Worm (Caenorhabditis elegans) whole organism, L1 larva: ENCODE results near the gene tomm-70.
A peak's percentile ranks its signal among the peaks of the same experiment; 100 is the strongest.

ENCODE experiments used
- C04F5.9 ChIP-seq: sonication (generic microtip); optimal IDR thresholded peaks from 2 replicates; lab custom pipeline; 2016; ENCODE audit warnings: missing genetic modification characterization, missing compliant biosample characterization
- C16A3.4 ChIP-seq: fragments of 150-350 bp; optimal IDR thresholded peaks from 2 replicates; lab custom pipeline; 2014; ENCODE audit warnings: missing biosample characterization, missing genetic modification characterization
- C34B4.2 ChIP-seq: sonication (generic microtip); optimal IDR thresholded peaks from 2 replicates; lab custom pipeline; 2017; ENCODE audit warnings: mild to moderate bottlenecking, missing genetic modification characterization, missing compliant biosample characterization
- Y116A8C.19 ChIP-seq: sonication (generic microtip); optimal IDR thresholded peaks from 2 replicates; lab custom pipeline; 2016; ENCODE audit warnings: missing compliant biosample characterization, missing genetic modification characterization, borderline replicate concordance
- aha-1 ChIP-seq: fragments of 150-350 bp; optimal IDR thresholded peaks from 2 replicates; lab custom pipeline; 2014; ENCODE audit warnings: missing biosample characterization, missing genetic modification characterization
- alr-1 ChIP-seq: fragments of 200-800 bp; sonication (Bioruptor generic); optimal IDR thresholded peaks from 2 replicates; lab custom pipeline; 2018; ENCODE audit warnings: borderline replicate concordance, mild to moderate bottlenecking, missing genetic modification characterization, missing compliant biosample characterization
- aly-2 ChIP-seq: fragments of 150-350 bp; optimal IDR thresholded peaks from 2 replicates; lab custom pipeline; 2014; ENCODE audit warnings: missing biosample characterization, missing genetic modification characterization
- ama-1 ChIP-seq: fragments of 150-350 bp; optimal IDR thresholded peaks from 2 replicates; lab custom pipeline; 2014
- ceh-63 ChIP-seq: fragments of 200-800 bp; sonication (Bioruptor generic); optimal IDR thresholded peaks from 2 replicates; lab custom pipeline; 2018; ENCODE audit warnings: mild to moderate bottlenecking, missing genetic modification characterization, missing compliant biosample characterization
- ceh-8 ChIP-seq: fragments of 200-800 bp; sonication (Bioruptor generic); optimal IDR thresholded peaks from 2 replicates; lab custom pipeline; 2018; ENCODE audit warnings: mild to moderate bottlenecking, missing genetic modification characterization, moderate library complexity, missing compliant biosample characterization
- ceh-88 ChIP-seq: fragments of 200-800 bp; sonication (Bioruptor generic); IDR thresholded peaks from 2 replicates; pipeline ENCODE4 v1.3.6; 2022; ENCODE audit warnings: missing genetic modification characterization, missing compliant biosample characterization
- ceh-90 ChIP-seq: sonication (generic microtip); optimal IDR thresholded peaks from 2 replicates; lab custom pipeline; 2016; ENCODE audit warnings: missing genetic modification characterization, missing compliant biosample characterization
- ces-1 ChIP-seq: fragments of 150-350 bp; optimal IDR thresholded peaks from 2 replicates; lab custom pipeline; 2014; ENCODE audit warnings: missing biosample characterization, missing genetic modification reagents, missing genetic modification characterization
- dpl-1 ChIP-seq, 3 experiments: fragments of 150-350 bp in 2 of 3; sonication (generic microtip) in 1 of 3; optimal IDR thresholded peaks; 2 replicates each; lab custom pipeline; 2014 to 2017; ENCODE audit warnings: missing biosample characterization in 3 of 3, missing genetic modification characterization in 3 of 3, missing genetic modification reagents in 3 of 3
- dsc-1 ChIP-seq: sonication (generic microtip); optimal IDR thresholded peaks from 2 replicates; lab custom pipeline; 2016; ENCODE audit warnings: mild to moderate bottlenecking, missing genetic modification characterization, missing compliant biosample characterization
- efl-3 ChIP-seq: fragments of 200-800 bp; sonication (Bioruptor generic); optimal IDR thresholded peaks from 2 replicates; lab custom pipeline; 2018; ENCODE audit warnings: mild to moderate bottlenecking, missing genetic modification characterization, missing compliant biosample characterization
- egl-13 ChIP-seq: sonication (generic microtip); optimal IDR thresholded peaks from 2 replicates; lab custom pipeline; 2016; ENCODE audit warnings: missing genotype, missing genetic modification reagents, missing genetic modification characterization, missing compliant biosample characterization
- egl-27 ChIP-seq, 2 experiments: fragments of 150-350 bp in 1 of 2; sonication (generic microtip); optimal IDR thresholded peaks; 3 replicates each; lab custom pipeline; 2017 to 2018; ENCODE audit warnings: missing biosample characterization in 2 of 2, missing genetic modification characterization in 2 of 2, missing genetic modification reagents in 2 of 2
- fkh-10 ChIP-seq: sonication (generic microtip); optimal IDR thresholded peaks from 2 replicates; lab custom pipeline; 2017; ENCODE audit warnings: missing biosample characterization, missing genetic modification reagents, missing genetic modification characterization
- fkh-8 ChIP-seq: sonication (generic microtip); optimal IDR thresholded peaks from 2 replicates; lab custom pipeline; 2016; ENCODE audit warnings: mild to moderate bottlenecking, missing genetic modification characterization, missing compliant biosample characterization
- fos-1 ChIP-seq: fragments of 150-350 bp; optimal IDR thresholded peaks from 2 replicates; lab custom pipeline; 2014; ENCODE audit warnings: missing biosample characterization, missing genetic modification characterization
- grh-1 ChIP-seq: fragments of 200-800 bp; sonication (Bioruptor generic); IDR thresholded peaks from 2 replicates; pipeline ENCODE4 v1.3.6; 2022; ENCODE audit warnings: missing genetic modification reagents, missing genetic modification characterization, missing compliant biosample characterization
- isw-1 ChIP-seq: fragments of 200-800 bp; sonication (Bioruptor generic); IDR thresholded peaks from 2 replicates; pipeline ENCODE4 v1.3.6; 2022; ENCODE audit warnings: missing genetic modification characterization, missing compliant biosample characterization
- lin-13 ChIP-seq: fragments of 150-350 bp; optimal IDR thresholded peaks from 2 replicates; lab custom pipeline; 2014; ENCODE audit warnings: missing biosample characterization, missing genetic modification reagents, missing genetic modification characterization
- lin-15B ChIP-seq: fragments of 150-350 bp; sonication (generic microtip); optimal IDR thresholded peaks from 3 replicates; lab custom pipeline; 2014; ENCODE audit warnings: missing biosample characterization, missing genetic modification characterization
- lin-35 ChIP-seq, 2 experiments: fragments of 150-350 bp; optimal IDR thresholded peaks; 2 replicates each; lab custom pipeline; 2014; ENCODE audit warnings: missing biosample characterization in 2 of 2, missing genetic modification characterization in 2 of 2, missing genetic modification reagents in 2 of 2
- lsy-2 ChIP-seq, 2 experiments: fragments of 150-350 bp; optimal IDR thresholded peaks; 2 replicates each; lab custom pipeline; 2014; ENCODE audit warnings: missing biosample characterization in 2 of 2, missing genetic modification characterization in 2 of 2
- mab-9 ChIP-seq: fragments of 200-800 bp; sonication (Bioruptor generic); IDR thresholded peaks from 2 replicates; pipeline ENCODE4 v1.3.6; 2022; ENCODE audit warnings: missing genetic modification reagents, missing genetic modification characterization, missing compliant biosample characterization
- mef-2 ChIP-seq: fragments of 150-350 bp; optimal IDR thresholded peaks from 2 replicates; lab custom pipeline; 2014; ENCODE audit warnings: missing biosample characterization, missing genetic modification characterization
- nhr-11 ChIP-seq: fragments of 150-350 bp; optimal IDR thresholded peaks from 2 replicates; lab custom pipeline; 2014; ENCODE audit warnings: missing biosample characterization, missing genetic modification characterization
- nhr-12 ChIP-seq: sonication (generic microtip); optimal IDR thresholded peaks from 2 replicates; lab custom pipeline; 2017; ENCODE audit warnings: missing biosample characterization, missing genetic modification characterization
- nhr-20 ChIP-seq: sonication (generic microtip); optimal IDR thresholded peaks from 2 replicates; lab custom pipeline; 2016; ENCODE audit warnings: mild to moderate bottlenecking, missing genetic modification characterization, missing compliant biosample characterization
- nhr-237 ChIP-seq: fragments of 150-350 bp; optimal IDR thresholded peaks from 2 replicates; lab custom pipeline; 2014; ENCODE audit warnings: missing biosample characterization, missing genetic modification characterization
- nhr-84 ChIP-seq: sonication (generic microtip); optimal IDR thresholded peaks from 2 replicates; lab custom pipeline; 2017; ENCODE audit warnings: missing biosample characterization, missing genetic modification characterization
- nhr-85 ChIP-seq: sonication (generic microtip); peaks from one replicate; lab custom pipeline; 2016; ENCODE audit warnings: missing genetic modification characterization, inconsistent platforms, missing compliant biosample characterization
- nhr-90 ChIP-seq: sonication (generic microtip); optimal IDR thresholded peaks from 2 replicates; lab custom pipeline; 2016; ENCODE audit warnings: mild to moderate bottlenecking, missing genetic modification characterization, missing compliant biosample characterization; ENCODE audit not compliant: poor library complexity
- pqm-1 ChIP-seq: sonication (generic microtip); optimal IDR thresholded peaks from 3 replicates; lab custom pipeline; 2017; ENCODE audit warnings: missing biosample characterization, missing genetic modification characterization
- snpc-4 ChIP-seq: fragments of 150-350 bp; optimal IDR thresholded peaks from 2 replicates; lab custom pipeline; 2014; ENCODE audit warnings: missing biosample characterization, missing genetic modification characterization
- sox-4 ChIP-seq: sonication (generic microtip); optimal IDR thresholded peaks from 2 replicates; lab custom pipeline; 2016; ENCODE audit warnings: missing genetic modification characterization, missing compliant biosample characterization
- sptf-1 ChIP-seq: fragments of 150-350 bp; optimal IDR thresholded peaks from 2 replicates; lab custom pipeline; 2014; ENCODE audit warnings: missing biosample characterization, missing genetic modification characterization
- sup-37 ChIP-seq: fragments of 200-800 bp; sonication (Bioruptor generic); optimal IDR thresholded peaks from 2 replicates; lab custom pipeline; 2018; ENCODE audit warnings: mild to moderate bottlenecking, missing genetic modification characterization, missing compliant biosample characterization
- swsn-7 ChIP-seq: sonication (generic microtip); optimal IDR thresholded peaks from 2 replicates; lab custom pipeline; 2016; ENCODE audit warnings: missing genetic modification characterization, missing compliant biosample characterization
- tbx-2 ChIP-seq: sonication (generic microtip); optimal IDR thresholded peaks from 2 replicates; lab custom pipeline; 2016; ENCODE audit warnings: missing genetic modification characterization, missing compliant biosample characterization
- unc-30 ChIP-seq: sonication (generic microtip); optimal IDR thresholded peaks from 2 replicates; lab custom pipeline; 2017; ENCODE audit warnings: missing biosample characterization, missing genetic modification characterization
- unc-62 ChIP-seq: fragments of 150-350 bp; optimal IDR thresholded peaks from 2 replicates; lab custom pipeline; 2014; ENCODE audit warnings: missing biosample characterization, missing genetic modification reagents, missing genetic modification characterization
- unc-98 ChIP-seq: fragments of 200-800 bp; sonication (Bioruptor generic); IDR thresholded peaks from 2 replicates; pipeline ENCODE4 v1.3.6; 2022; ENCODE audit warnings: missing genetic modification characterization, missing compliant biosample characterization
- vab-15 ChIP-seq: sonication (generic microtip); optimal IDR thresholded peaks from 2 replicates; lab custom pipeline; 2017; ENCODE audit warnings: missing genotype, mild to moderate bottlenecking, missing genetic modification characterization, missing compliant biosample characterization
- zag-1 ChIP-seq: fragments of 150-350 bp; optimal IDR thresholded peaks from 2 replicates; lab custom pipeline; 2014; ENCODE audit warnings: missing biosample characterization, missing genetic modification characterization
- zip-4 ChIP-seq: fragments of 200-800 bp; sonication (Bioruptor generic); optimal IDR thresholded peaks from 2 replicates; lab custom pipeline; 2018; ENCODE audit warnings: mild to moderate bottlenecking, missing genetic modification characterization, moderate library complexity, missing compliant biosample characterization
- ztf-11 ChIP-seq, 2 experiments: sonication (generic microtip); optimal IDR thresholded peaks; 2 replicates each; lab custom pipeline; 2016 to 2017; ENCODE audit warnings: missing genetic modification characterization in 2 of 2, missing biosample characterization in 1 of 2, missing compliant biosample characterization in 1 of 2
- ztf-4 ChIP-seq: fragments of 150-350 bp; optimal IDR thresholded peaks from 2 replicates; lab custom pipeline; 2014; ENCODE audit warnings: missing biosample characterization, missing genetic modification characterization

The tomm-70 gene

DNA sequence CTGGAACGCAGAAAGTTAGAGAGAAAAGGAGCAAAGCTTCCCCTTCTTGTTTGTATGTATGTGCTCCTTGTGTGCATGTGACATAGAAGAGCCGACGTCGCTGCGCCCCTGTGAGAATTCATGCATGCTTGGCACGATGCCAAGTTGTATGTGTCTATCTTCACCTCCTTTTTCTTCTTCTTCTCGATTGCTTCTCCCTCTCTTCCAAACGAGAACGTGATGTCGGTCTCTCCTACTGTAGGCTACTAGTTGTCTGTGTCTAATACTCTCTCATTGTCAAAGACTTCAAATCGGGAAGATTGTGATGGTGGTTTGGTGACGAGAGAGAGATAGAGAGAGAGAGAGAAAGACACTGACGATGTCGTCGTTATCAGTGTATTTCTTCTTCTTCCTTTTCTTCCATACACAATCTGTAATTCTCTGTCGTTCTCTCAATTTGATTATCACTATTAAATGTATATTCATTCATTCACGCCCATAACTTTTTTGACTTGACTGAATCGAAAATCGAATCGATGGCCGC is 42.7 kb upstream of the tomm-70 start (continued):
- TF ChIP-seq ceh-88 (GFP tag; lab: Robert Waterston, UW) (no peak), grh-1 (peak; percentile 60)

ce11 chrIII:8795595-8796141 is 41.1 kb upstream of the tomm-70 start:
- TF ChIP-seq dpl-1 (GFP tag; optimal IDR thresholded peaks at IDR 0.05; lab: Kevin White, UChicago) (peak; percentile 69 to 74 (median 70)), lin-15B (tag; lab: Kevin White, UChicago) (no peak), efl-3 (peak; percentile 72), mab-9 (GFP tag; lab: Robert Waterston, UW) (peak; percentile 79), swsn-7 (peak; percentile 97), sup-37 (GFP tag; lab: Kevin White, UChicago) (peak; percentile 79), unc-62 (peak; percentile 57), pqm-1 (tag; lab: Kevin White, UChicago) (no peak), dsc-1 (peak; percentile 95), aly-2 (tag; lab: Kevin White, UChicago) (peak; percentile 90), fkh-10 (peak; percentile 82), alr-1 (tag; lab: Kevin White, UChicago) (no peak), C16A3.4 (tag; lab: Kevin White, UChicago) (peak; percentile 84), tbx-2 (peak; percentile 99), nhr-20 (tag; lab: Kevin White, UChicago) (peak; percentile 98), vab-15 (tag; lab: Kevin White, UChicago) (no peak), ztf-4 (peak; percentile 96), lin-13 (GFP tag; lab: Kevin White, UChicago) (peak; percentile 97), aha-1 (peak; percentile 84), ceh-8 (peak; percentile 91), lin-35 (GFP tag; optimal IDR thresholded peaks at IDR 0.05; lab: Kevin White, UChicago) (peak; percentile 83 to 84), fkh-8 (tag; lab: Kevin White, UChicago) (peak; percentile 97), snpc-4 (tag; lab: Kevin White, UChicago) (peak; percentile 95), ceh-63 (GFP tag; lab: Kevin White, UChicago) (no peak), isw-1 (GFP tag; lab: Robert Waterston, UW) (peak; percentile 91), sptf-1 (tag; lab: Kevin White, UChicago) (no peak), zag-1 (tag; lab: Kevin White, UChicago) (peak; percentile 75), mef-2 (peak; percentile 73), ceh-90 (tag; lab: Kevin White, UChicago) (no peak), unc-98 (GFP tag; lab: Robert Waterston, UW) (no peak), nhr-237 (tag; lab: Kevin White, UChicago) (peak; percentile 84), nhr-90 (tag; lab: Kevin White, UChicago) (peak; percentile 91), fos-1 (peak; percentile 92), C34B4.2 (tag; lab: Kevin White, UChicago) (no peak), lsy-2 (tag; optimal IDR thresholded peaks at IDR 0.05; lab: Kevin White, UChicago) (peak; percentile 93 to 95), zip-4 (GFP tag; lab: Kevin White, UChicago) (peak; percentile 77), Y116A8C.19 (tag; lab: Kevin White, UChicago) (no peak), nhr-12 (peak; percentile 41), egl-27 (tag; optimal IDR thresholded peaks at IDR 0.05; lab: Kevin White, UChicago) (peak; percentile 93 to 97), egl-13 (tag; lab: Kevin White, UChicago) (peak; percentile 98), nhr-84 (no peak), ces-1 (GFP tag; lab: Kevin White, UChicago) (no peak), ama-1 (lab: Kevin White, UChicago) (peak; percentile 69), nhr-11 (tag; lab: Kevin White, UChicago) (peak; percentile 95), sox-4 (peak; percentile 84), C04F5.9 (tag; lab: Kevin White, UChicago) (peak; percentile 73), unc-30 (tag; lab: Kevin White, UChicago) (no peak), grh-1 (peak; percentile 94), ztf-11 (tag; optimal IDR thresholded peaks at IDR 0.05; lab: Kevin White, UChicago) (peak in 1 of 2 experiments; percentile 91), nhr-85 (tag; lab: Kevin White, UChicago) (peak; percentile 100)
